Worm (Caenorhabditis elegans) whole organism, young adult: ENCODE measurements around the gene nspc-10.

Source experiments
- B0035.1 ChIP-seq: sonication (generic microtip); optimal IDR thresholded peaks from 2 replicates; lab custom pipeline; 2016; ENCODE audit warnings: missing genetic modification characterization, mild to moderate bottlenecking, missing compliant biosample characterization, missing genotype, missing genetic modification reagents
- F22D6.2 ChIP-seq: sonication (generic microtip); optimal IDR thresholded peaks from 2 replicates; lab custom pipeline; 2016; ENCODE audit warnings: mild to moderate bottlenecking, missing genetic modification characterization, missing compliant biosample characterization
- F39B2.1 ChIP-seq: fragments of 200-800 bp; sonication (Bioruptor generic); IDR thresholded peaks from 2 replicates; pipeline ENCODE4 v1.3.6; 2022; ENCODE audit warnings: missing genetic modification reagents, missing genetic modification characterization, missing compliant biosample characterization
- K11D2.4 ChIP-seq: fragments of 200-800 bp; sonication (Bioruptor generic); IDR thresholded peaks from 2 replicates; pipeline ENCODE4 v1.3.6; 2022; ENCODE audit warnings: missing genetic modification reagents, missing genetic modification characterization, missing compliant biosample characterization
- Y67H2A.10 ChIP-seq: fragments of 200-800 bp; sonication (Bioruptor generic); conservative IDR thresholded peaks from 2 replicates; pipeline ENCODE4 v1.3.6; 2022; ENCODE audit warnings: missing genetic modification reagents, missing genetic modification characterization, missing compliant biosample characterization
- ccch-3 ChIP-seq: fragments of 200-800 bp; sonication (Bioruptor generic); optimal IDR thresholded peaks from 2 replicates; lab custom pipeline; 2018; ENCODE audit warnings: mild to moderate bottlenecking, missing genetic modification characterization, missing compliant biosample characterization
- die-1 ChIP-seq: sonication (generic microtip); optimal IDR thresholded peaks from 2 replicates; lab custom pipeline; 2016; ENCODE audit warnings: missing genotype, mild to moderate bottlenecking, missing genetic modification characterization, missing compliant biosample characterization
- dpl-1 ChIP-seq: fragments of 150-350 bp; optimal IDR thresholded peaks from 2 replicates; lab custom pipeline; 2014; ENCODE audit warnings: missing biosample characterization, missing genetic modification reagents, missing genetic modification characterization
- lin-35 ChIP-seq, 3 experiments: fragments of 150-350 bp in 2 of 3; sonication (generic microtip) in 1 of 3; optimal IDR thresholded peaks; 2 replicates each; lab custom pipeline; 2014 to 2018; ENCODE audit warnings: missing biosample characterization in 3 of 3, missing genetic modification characterization in 3 of 3, missing genetic modification reagents in 3 of 3
- lsy-27 ChIP-seq: sonication (generic microtip); optimal IDR thresholded peaks from 2 replicates; lab custom pipeline; 2017; ENCODE audit warnings: missing genetic modification characterization, mild to moderate bottlenecking, missing compliant biosample characterization, antibody characterized with exemption, missing genotype, borderline replicate concordance; ENCODE audit not compliant: insufficient read depth
- pha-4 ChIP-seq: fragments of 150-350 bp; sonication (generic microtip); optimal IDR thresholded peaks from 2 replicates; lab custom pipeline; 2014; ENCODE audit warnings: missing biosample characterization, missing genetic modification reagents, missing genetic modification characterization
- snpc-4 ChIP-seq, 5 experiments: fragments of 150-350 bp in 1 of 5; sonication (generic microtip) in 4 of 5; optimal IDR thresholded peaks; 2 replicates each; lab custom pipeline; 2014 to 2018; ENCODE audit warnings: missing genetic modification characterization in 5 of 5, missing biosample characterization in 3 of 5, antibody characterized with exemption in 2 of 5, mild to moderate bottlenecking in 2 of 5, missing compliant biosample characterization in 2 of 5, missing genotype in 2 of 5, moderate library complexity in 2 of 5, missing genetic modification reagents in 1 of 5
- unc-130 ChIP-seq: sonication (generic microtip); optimal IDR thresholded peaks from 2 replicates; lab custom pipeline; 2016; ENCODE audit warnings: missing genetic modification reagents, missing genetic modification characterization, missing compliant biosample characterization
- unc-62 ChIP-seq: fragments of 150-350 bp; optimal IDR thresholded peaks from 2 replicates; lab custom pipeline; 2014; ENCODE audit warnings: missing biosample characterization, missing genetic modification reagents, missing genetic modification characterization

ce11 chrX:12348329-12348728 is 4.9 kb downstream of the nspc-10 start, which contains the start of gene F42F12.14:
- TF ChIP-seq unc-130: no peak
- TF ChIP-seq B0035.1 (tag; lab: Kevin White, UChicago): no peak
- TF ChIP-seq Y67H2A.10 (GFP tag; lab: Robert Waterston, UW): no peak
- TF ChIP-seq unc-62: no peak
- no peak for TF ChIP-seq dpl-1 (GFP tag; lab: Kevin White, UChicago)
- no peak for TF ChIP-seq pha-4
- no peak for TF ChIP-seq ccch-3
- no peak for TF ChIP-seq F22D6.2
- no peak for TF ChIP-seq F39B2.1 (GFP tag; lab: Robert Waterston, UW)
- TF ChIP-seq snpc-4 (GFP tag; optimal IDR thresholded peaks at IDR 0.05; lab: Kevin White, UChicago): no peak
- TF ChIP-seq snpc-4 (tag; optimal IDR thresholded peaks at IDR 0.05; lab: Kevin White, UChicago): no peak
- no peak for TF ChIP-seq lin-35 (GFP tag; optimal IDR thresholded peaks at IDR 0.05; lab: Kevin White, UChicago)
- no peak for TF ChIP-seq die-1 (tag; lab: Kevin White, UChicago)
- TF ChIP-seq lsy-27 (tag; lab: Kevin White, UChicago): no peak
- TF ChIP-seq K11D2.4: no peak
